Fruit fly (Drosophila melanogaster): ENCODE results near the gene CG12289.
A peak's percentile ranks its signal among the peaks of the same experiment; 100 is the strongest.

CG12289 gene

dm6 chr3L:11466985-11467384, 8.7 kb upstream of the CG12289 start (continued):
- TF ChIP-seq CG7368 (GFP tag; optimal IDR thresholded peaks at IDR 0.05) (no peak), Eip78C (GFP tag) (peak; percentile 64), CG3032 (tag; optimal IDR thresholded peaks at IDR 0.05) (peak; percentile 49), OdsH (GFP tag; optimal IDR thresholded peaks at IDR 0.05) (peak; percentile 41), CG8319 (GFP tag; optimal IDR thresholded peaks at IDR 0.05) (no peak), fd59A (GFP tag; optimal IDR thresholded peaks at IDR 0.05) (no peak), CG6808 (GFP tag; optimal IDR thresholded peaks at IDR 0.05) (no peak), fkh (GFP tag; optimal IDR thresholded peaks at IDR 0.05) (no peak), CG32006 (GFP tag; optimal IDR thresholded peaks at IDR 0.05) (peak; percentile 28), acj6 (GFP tag; optimal IDR thresholded peaks at IDR 0.05) (peak; percentile 30)

DNA sequence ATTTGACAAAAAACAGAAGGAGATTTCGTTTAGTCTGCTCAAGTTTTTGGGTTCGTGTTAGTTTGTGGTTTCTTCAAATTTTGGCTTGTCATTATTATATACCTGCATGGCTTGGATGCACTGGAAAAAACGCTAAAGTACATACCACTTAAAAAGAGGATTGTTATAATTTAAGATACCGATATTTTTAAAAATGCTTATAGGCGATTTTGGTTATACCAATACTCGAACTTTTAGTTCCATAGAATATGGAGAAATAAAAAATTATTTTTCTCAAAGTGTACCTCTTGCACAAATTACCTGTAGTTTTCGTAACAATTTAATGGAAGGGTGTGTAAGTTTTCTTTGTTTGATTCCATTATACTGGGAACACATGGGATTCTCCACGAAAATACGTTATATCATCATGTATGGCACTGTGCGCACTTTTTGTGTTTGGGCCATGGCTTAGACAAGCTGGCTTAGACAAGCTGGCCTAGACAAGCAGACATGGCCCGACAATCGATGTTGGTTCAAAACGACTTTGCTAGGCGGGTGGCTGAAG, 7.2 kb upstream of the CG12289 start, which contains the start of gene Fum3:
Gene Fum3 (minus strand): TSS at position 494 of the 544 bp plus-strand sequence.
- TF ChIP-seq fd85E (GFP tag; optimal IDR thresholded peaks at IDR 0.05) (no peak), svp (GFP tag) (peak; percentile 48)

dm6 chr3L:11454461-11454860, 3.8 kb downstream of the CG12289 start:
- TF ChIP-seq CG16779 (tag; optimal IDR thresholded peaks at IDR 0.05), result no peak
- peak; percentile 44 for TF ChIP-seq svp (GFP tag)
- TF ChIP-seq ss (GFP tag; optimal IDR thresholded peaks at IDR 0.05), result peak in 1 of 2 experiments; percentile 13
- no peak for TF ChIP-seq fd85E (GFP tag; optimal IDR thresholded peaks at IDR 0.05)
- no peak for TF ChIP-seq Sox15 (GFP tag; optimal IDR thresholded peaks at IDR 0.05)
- no peak for TF ChIP-seq cyc (GFP tag; optimal IDR thresholded peaks at IDR 0.05)
- no peak for TF ChIP-seq topi (GFP tag; optimal IDR thresholded peaks at IDR 0.05)
- TF ChIP-seq Gug (GFP tag; IDR thresholded peaks at IDR 0.05), result no peak
- TF ChIP-seq Eip78C (GFP tag), result peak; percentile 62
- peak; percentile 13 for TF ChIP-seq CG1621 (tag; optimal IDR thresholded peaks at IDR 0.05)
- no peak for TF ChIP-seq Met (GFP tag; optimal IDR thresholded peaks at IDR 0.05)
- TF ChIP-seq CG9139 (GFP tag; optimal IDR thresholded peaks at IDR 0.05), result no peak
- no peak for TF ChIP-seq Blimp-1 (GFP tag; optimal IDR thresholded peaks at IDR 0.05)
- TF ChIP-seq CG6276 (GFP tag; optimal IDR thresholded peaks at IDR 0.05), result no peak
- no peak for TF ChIP-seq CG8632 (GFP tag; optimal IDR thresholded peaks at IDR 0.05)

DNA sequence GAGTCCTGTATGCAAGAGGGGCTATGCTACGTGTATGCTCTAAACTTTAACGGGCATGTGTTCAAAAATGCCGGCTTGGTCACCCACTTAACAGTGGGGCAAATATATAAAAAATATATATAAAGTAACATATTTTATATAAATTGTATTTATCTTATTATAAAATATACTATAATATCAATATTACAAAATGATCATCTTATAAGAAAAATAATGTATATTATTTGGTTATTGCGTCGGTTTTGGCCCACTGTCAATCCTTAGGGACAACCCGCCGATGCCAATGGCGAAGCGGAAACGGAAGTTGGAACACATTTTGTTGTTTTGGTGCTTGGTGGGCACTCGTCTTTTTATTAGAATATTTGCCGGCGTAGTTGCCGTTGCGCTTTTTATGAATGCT, 7.7 kb downstream of the CG12289 start:
- TF ChIP-seq CG16779 (tag; optimal IDR thresholded peaks at IDR 0.05) (no peak), CG11762 (GFP tag; optimal IDR thresholded peaks at IDR 0.05; ENCODE audit: insufficient read depth) (no peak), CG10669 (GFP tag; optimal IDR thresholded peaks at IDR 0.05) (no peak), Met (GFP tag; optimal IDR thresholded peaks at IDR 0.05) (no peak), Hr39 (GFP tag; optimal IDR thresholded peaks at IDR 0.05) (no peak), svp (GFP tag) (peak; percentile 8), achi (GFP tag; optimal IDR thresholded peaks at IDR 0.05) (peak; percentile 21), fd85E (GFP tag; optimal IDR thresholded peaks at IDR 0.05) (no peak), CG15336 (GFP tag; IDR thresholded peaks at IDR 0.05) (no peak), Ets21C (GFP tag; optimal IDR thresholded peaks at IDR 0.05) (no peak), CG32006 (GFP tag; optimal IDR thresholded peaks at IDR 0.05) (peak; percentile 8), OdsH (GFP tag; optimal IDR thresholded peaks at IDR 0.05) (no peak), CG31627 (GFP tag; optimal IDR thresholded peaks at IDR 0.05) (no peak), dsx (GFP tag; optimal IDR thresholded peaks at IDR 0.05; ENCODE audit: poor library complexity, severe bottlenecking) (peak; percentile 18), Eip78C (GFP tag) (peak; percentile 23), CG9139 (GFP tag; optimal IDR thresholded peaks at IDR 0.05) (no peak), fd59A (GFP tag; optimal IDR thresholded peaks at IDR 0.05) (no peak), CG1621 (tag; optimal IDR thresholded peaks at IDR 0.05) (no peak), salr (GFP tag; optimal IDR thresholded peaks at IDR 0.05) (no peak), CG3919 (GFP tag; optimal IDR thresholded peaks at IDR 0.05) (peak; percentile 3), lz (GFP tag; optimal IDR thresholded peaks at IDR 0.05) (no peak), Gug (GFP tag; IDR thresholded peaks at IDR 0.05) (no peak), esn (GFP tag; optimal IDR thresholded peaks at IDR 0.05) (no peak), CG8319 (GFP tag; optimal IDR thresholded peaks at IDR 0.05) (no peak), CG3032 (tag; optimal IDR thresholded peaks at IDR 0.05) (no peak), Sox102F (GFP tag; optimal IDR thresholded peaks at IDR 0.05) (no peak), Hr4 (GFP tag; optimal IDR thresholded peaks at IDR 0.05) (no peak), Lpt (GFP tag; optimal IDR thresholded peaks at IDR 0.05) (no peak), Ets96B (tag; optimal IDR thresholded peaks at IDR 0.05) (peak; percentile 44), CG11902 (GFP tag; optimal IDR thresholded peaks at IDR 0.05) (no peak), CG6276 (GFP tag; optimal IDR thresholded peaks at IDR 0.05) (no peak), CG8119 (GFP tag; IDR thresholded peaks at IDR 0.05) (no peak), Eip93F (GFP tag; optimal IDR thresholded peaks at IDR 0.05) (no peak), CG6808 (GFP tag; optimal IDR thresholded peaks at IDR 0.05) (no peak), CG8632 (GFP tag; optimal IDR thresholded peaks at IDR 0.05) (peak; percentile 5)

Measured in whole organism, prepupa.